Worm (Caenorhabditis elegans): Measurements from ENCODE around the gene cbp-3.

The cbp-3 gene

ce11 chrIII:9920764-9921163, 7.0 kb downstream of the cbp-3 start, which contains the start of gene F40F12.3:
Gene F40F12.3, minus strand, starts transcription at chrIII:9920864.
- TF ChIP-seq nhr-2 (tag; optimal IDR thresholded peaks at IDR 0.05) (no peak), snpc-4 (tag; optimal IDR thresholded peaks at IDR 0.05) (no peak), nhr-12 (tag; optimal IDR thresholded peaks at IDR 0.05) (no peak), M03D4.4 (tag; optimal IDR thresholded peaks at IDR 0.05) (no peak), ztf-11 (tag; optimal IDR thresholded peaks at IDR 0.05) (no peak), unc-62 (GFP tag; optimal IDR thresholded peaks at IDR 0.05) (no peak), sptf-1 (tag; optimal IDR thresholded peaks at IDR 0.05) (no peak), unc-120 (tag; optimal IDR thresholded peaks at IDR 0.05; ENCODE audit: poor library complexity, severe bottlenecking) (no peak), lin-32 (GFP tag; optimal IDR thresholded peaks at IDR 0.05) (no peak), ham-2 (GFP tag; optimal IDR thresholded peaks at IDR 0.05) (no peak), hlh-1 (tag; optimal IDR thresholded peaks at IDR 0.05) (no peak), ceh-39 (tag; optimal IDR thresholded peaks at IDR 0.05) (no peak), drap-1 (GFP tag; optimal IDR thresholded peaks at IDR 0.05) (no peak), unc-39 (tag; optimal IDR thresholded peaks at IDR 0.05) (no peak), elt-1 (tag; optimal IDR thresholded peaks at IDR 0.05; ENCODE audit: borderline replicate concordance, insufficient read depth) (no peak), nhr-76 (tag; optimal IDR thresholded peaks at IDR 0.05) (no peak), ces-1 (GFP tag; optimal IDR thresholded peaks at IDR 0.05) (no peak), tbx-8 (GFP tag; optimal IDR thresholded peaks at IDR 0.05) (no peak)

- TF ChIP-seq tbx-8 (GFP tag; optimal IDR thresholded peaks at IDR 0.05): no peak
- TF ChIP-seq unc-62 (GFP tag; optimal IDR thresholded peaks at IDR 0.05): no peak
- TF ChIP-seq flh-1 (GFP tag; optimal IDR thresholded peaks at IDR 0.05): no peak
- TF ChIP-seq sem-2 (GFP tag; optimal IDR thresholded peaks at IDR 0.05): no peak
- no peak for TF ChIP-seq lin-13 (tag; optimal IDR thresholded peaks at IDR 0.05)
- no peak for TF ChIP-seq lin-32 (GFP tag; optimal IDR thresholded peaks at IDR 0.05)
- no peak for TF ChIP-seq nhr-2 (tag; optimal IDR thresholded peaks at IDR 0.05)
- no peak for TF ChIP-seq mls-2 (tag; optimal IDR thresholded peaks at IDR 0.05)
- no peak for TF ChIP-seq mep-1 (tag; optimal IDR thresholded peaks at IDR 0.05)
- TF ChIP-seq snpc-4 (tag; optimal IDR thresholded peaks at IDR 0.05): no peak
- no peak for TF ChIP-seq ztf-11 (tag; optimal IDR thresholded peaks at IDR 0.05)
- no peak for TF ChIP-seq cnd-1 (tag; optimal IDR thresholded peaks at IDR 0.05)
Measured at ce11 chrIII:9922310-9922709, 8.5 kb downstream of the cbp-3 start.

DNA sequence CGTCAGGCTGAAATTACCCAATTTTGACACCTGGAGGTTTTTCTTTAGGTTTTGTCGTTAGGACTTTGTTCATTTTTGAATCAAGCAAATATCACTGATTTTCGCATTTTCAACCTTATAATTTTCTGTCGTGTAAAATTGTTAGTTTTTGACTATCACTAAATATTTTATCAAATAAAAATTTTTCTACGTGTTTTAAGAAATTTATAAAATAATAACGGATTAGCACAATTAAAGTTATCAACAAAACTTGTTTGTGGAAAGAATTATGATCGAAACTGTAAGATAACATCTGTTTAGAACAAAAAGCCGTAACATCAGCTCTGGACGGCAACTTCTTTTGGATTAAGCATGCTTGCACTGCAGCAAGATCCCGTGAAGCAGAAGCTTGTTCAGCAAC, 9.1 kb downstream of the cbp-3 start, which contains the start of gene cbp-2:
Gene cbp-2 (plus strand): TSS at position 301 of the 400 bp plus-strand sequence.
- TF ChIP-seq cnd-1 (tag; optimal IDR thresholded peaks at IDR 0.05) (no peak), nhr-2 (tag; optimal IDR thresholded peaks at IDR 0.05) (no peak), elt-1 (tag; optimal IDR thresholded peaks at IDR 0.05; ENCODE audit: borderline replicate concordance, insufficient read depth) (no peak), nhr-237 (tag; optimal IDR thresholded peaks at IDR 0.05) (no peak)

DNA sequence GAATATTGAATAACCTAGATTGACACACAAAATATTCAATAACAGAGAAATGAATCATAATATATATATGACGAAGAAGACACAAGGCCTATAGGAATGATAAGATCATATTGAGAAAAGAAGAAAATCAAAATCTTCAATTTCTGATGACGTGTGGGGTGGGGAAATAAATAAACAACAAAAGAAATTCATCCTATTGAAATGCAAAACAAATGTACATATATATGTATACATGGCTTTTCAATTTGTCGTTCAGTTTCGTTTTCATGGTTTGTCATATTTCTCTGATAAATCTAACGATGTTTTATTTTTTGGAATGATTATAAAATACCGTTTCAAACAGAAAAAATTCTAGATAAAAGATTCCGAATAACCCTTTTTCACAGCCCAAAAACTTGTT, 12.9 kb downstream of the cbp-3 start, which contains the start of gene ttr-3:
Gene ttr-3 (minus strand): TSS at position 101 of the 400 bp plus-strand sequence.
- no peak for TF ChIP-seq elt-1 (tag; optimal IDR thresholded peaks at IDR 0.05; ENCODE audit: borderline replicate concordance, insufficient read depth)
- TF ChIP-seq flh-1 (GFP tag; optimal IDR thresholded peaks at IDR 0.05): no peak
- TF ChIP-seq bed-3 (GFP tag; optimal IDR thresholded peaks at IDR 0.05): no peak
- no peak for TF ChIP-seq nhr-28 (tag; optimal IDR thresholded peaks at IDR 0.05)
- TF ChIP-seq ztf-11 (tag; optimal IDR thresholded peaks at IDR 0.05): no peak
- no peak for TF ChIP-seq ham-2 (GFP tag; optimal IDR thresholded peaks at IDR 0.05)
- TF ChIP-seq ceh-39 (tag; optimal IDR thresholded peaks at IDR 0.05): no peak

ce11 chrIII:9927378-9927777, 13.6 kb downstream of the cbp-3 start, which contains the start of gene ttr-2:
Gene ttr-2, plus strand, starts transcription at chrIII:9927769.
- TF ChIP-seq hlh-1 (tag; optimal IDR thresholded peaks at IDR 0.05) (no peak), ztf-11 (tag; optimal IDR thresholded peaks at IDR 0.05) (no peak), sem-2 (GFP tag; optimal IDR thresholded peaks at IDR 0.05) (no peak), cnd-1 (tag; optimal IDR thresholded peaks at IDR 0.05) (no peak), ceh-39 (tag; optimal IDR thresholded peaks at IDR 0.05) (no peak), elt-3 (tag; optimal IDR thresholded peaks at IDR 0.05) (no peak), bed-3 (GFP tag; optimal IDR thresholded peaks at IDR 0.05) (no peak), nhr-76 (tag; optimal IDR thresholded peaks at IDR 0.05) (no peak), elt-1 (tag; optimal IDR thresholded peaks at IDR 0.05; ENCODE audit: borderline replicate concordance, insufficient read depth) (no peak), ceh-83 (GFP tag; optimal IDR thresholded peaks at IDR 0.05) (no peak), nhr-2 (tag; optimal IDR thresholded peaks at IDR 0.05) (no peak), unc-62 (GFP tag; optimal IDR thresholded peaks at IDR 0.05) (no peak), zip-8 (tag; optimal IDR thresholded peaks at IDR 0.05) (no peak), snpc-4 (tag; optimal IDR thresholded peaks at IDR 0.05) (no peak), mls-2 (tag; optimal IDR thresholded peaks at IDR 0.05) (no peak), nhr-28 (tag; optimal IDR thresholded peaks at IDR 0.05) (no peak)
